Fruit fly (Drosophila melanogaster): ENCODE measurements around the gene CG6885.
A peak's percentile ranks its signal among the peaks of the same experiment; 100 is the strongest.

Gene CG6885

DNA sequence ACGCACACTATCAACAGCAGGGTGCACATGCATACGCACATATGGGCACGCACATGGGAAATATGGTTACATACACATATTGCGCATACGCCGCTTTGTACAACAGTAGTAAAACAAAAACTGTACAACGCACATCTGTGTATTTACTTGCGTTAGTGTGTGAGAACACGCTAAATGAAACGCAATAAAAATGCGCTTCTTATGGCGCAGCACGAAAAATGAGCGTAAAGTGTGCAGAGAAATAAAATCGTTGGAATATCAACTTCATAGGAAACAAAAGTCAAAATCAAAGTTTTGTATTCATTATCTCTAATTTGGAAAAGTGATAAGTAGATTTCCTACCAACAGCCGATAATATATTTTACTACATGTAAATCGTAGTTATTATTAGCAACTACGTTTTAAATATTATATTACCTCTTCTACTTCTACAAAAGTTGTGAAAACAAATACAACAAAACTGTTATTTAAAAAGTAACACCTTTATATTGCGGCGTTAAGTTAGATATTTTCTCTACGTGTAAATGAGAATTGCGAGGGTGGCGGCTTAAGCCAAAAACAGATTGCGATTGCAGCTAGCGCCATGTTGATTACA is 12.1 kb downstream of the CG6885 start (continued):
- TF ChIP-seq seq (GFP tag; IDR thresholded peaks at IDR 0.05) (peak; percentile 60; the same call in 1 of the 2 replicates), crol (GFP tag; IDR thresholded peaks at IDR 0.05) (no peak), sisA (GFP tag; IDR thresholded peaks at IDR 0.05) (no peak; the same call in 1 of the 2 replicates), gcm (GFP tag; optimal IDR thresholded peaks at IDR 0.05) (no peak), lab (GFP tag; optimal IDR thresholded peaks at IDR 0.05) (peak; percentile 53), TFAM (GFP tag; optimal IDR thresholded peaks at IDR 0.05) (no peak), emc (GFP tag; optimal IDR thresholded peaks at IDR 0.05) (no peak), CG3163 (GFP tag; optimal IDR thresholded peaks at IDR 0.05) (no peak), scrt (GFP tag; optimal IDR thresholded peaks at IDR 0.05) (peak; percentile 6), CG7928 (GFP tag; optimal IDR thresholded peaks at IDR 0.05) (no peak), BtbVII (GFP tag; optimal IDR thresholded peaks at IDR 0.05) (no peak), da (GFP tag; optimal IDR thresholded peaks at IDR 0.05) (no peak), CG2712 (tag; optimal IDR thresholded peaks at IDR 0.05) (peak; percentile 62), al (GFP tag; IDR thresholded peaks at IDR 0.05) (no peak), CG10209 (GFP tag; optimal IDR thresholded peaks at IDR 0.05) (no peak), mirr (GFP tag; optimal IDR thresholded peaks at IDR 0.05) (no peak), Mrtf (GFP tag; IDR thresholded peaks at IDR 0.05) (no peak), tup (GFP tag; optimal IDR thresholded peaks at IDR 0.05) (no peak), CG14860 (GFP tag; IDR thresholded peaks at IDR 0.05; ENCODE audit: partially characterized antibody) (no peak), twi (tag; optimal IDR thresholded peaks at IDR 0.05) (no peak), usp (GFP tag; optimal IDR thresholded peaks at IDR 0.05) (no peak), repo (GFP tag; optimal IDR thresholded peaks at IDR 0.05) (no peak), sob (GFP tag; IDR thresholded peaks at IDR 0.05) (no peak), CG1529 (GFP tag; optimal IDR thresholded peaks at IDR 0.05) (peak; percentile 59), CG4707 (GFP tag; optimal IDR thresholded peaks at IDR 0.05) (no peak), CG6254 (GFP tag; optimal IDR thresholded peaks at IDR 0.05) (peak; percentile 56), CG30431 (GFP tag; optimal IDR thresholded peaks at IDR 0.05) (no peak), CG11696 (GFP tag; IDR thresholded peaks at IDR 0.05) (no peak), CG12071 (GFP tag; optimal IDR thresholded peaks at IDR 0.05) (no peak), NFAT (GFP tag; IDR thresholded peaks at IDR 0.05) (no peak), CG9609 (GFP tag; optimal IDR thresholded peaks at IDR 0.05) (no peak), zen (tag; optimal IDR thresholded peaks at IDR 0.05) (no peak), nerfin-2 (GFP tag; IDR thresholded peaks at IDR 0.05; ENCODE audit: partially characterized antibody) (no peak), CG5953 (GFP tag; IDR thresholded peaks at IDR 0.05) (peak; percentile 58; the same call in 1 of the 2 replicates), wek (GFP tag; optimal IDR thresholded peaks at IDR 0.05) (no peak), chif (GFP tag; optimal IDR thresholded peaks at IDR 0.05) (peak; percentile 1 to 11), CG7271 (tag; optimal IDR thresholded peaks at IDR 0.05) (no peak), Sry-β (GFP tag; optimal IDR thresholded peaks at IDR 0.05) (no peak), CG13424 (tag; optimal IDR thresholded peaks at IDR 0.05) (peak; percentile 61), sim (GFP tag; IDR thresholded peaks at IDR 0.05) (no peak), Ets97D (GFP tag; optimal IDR thresholded peaks at IDR 0.05) (no peak), lmd (GFP tag; IDR thresholded peaks at IDR 0.05) (no peak; the same call in none of the 2 replicates), CG34376 (GFP tag; optimal IDR thresholded peaks at IDR 0.05) (no peak), Meics (GFP tag; optimal IDR thresholded peaks at IDR 0.05) (peak; percentile 57), NC2α (GFP tag; optimal IDR thresholded peaks at IDR 0.05) (no peak), pros (GFP tag; optimal IDR thresholded peaks at IDR 0.05) (no peak), fru (optimal IDR thresholded peaks at IDR 0.05) (no peak), CG11398 (GFP tag; optimal IDR thresholded peaks at IDR 0.05) (no peak), Sox100B (GFP tag; optimal IDR thresholded peaks at IDR 0.05) (peak; percentile 82), Dp (GFP tag; optimal IDR thresholded peaks at IDR 0.05) (no peak), CG17568 (GFP tag; optimal IDR thresholded peaks at IDR 0.05) (no peak)

All from whole organism, embryonic.